Worm (Caenorhabditis elegans): ENCODE measurements around the gene vpat-1.

DNA sequence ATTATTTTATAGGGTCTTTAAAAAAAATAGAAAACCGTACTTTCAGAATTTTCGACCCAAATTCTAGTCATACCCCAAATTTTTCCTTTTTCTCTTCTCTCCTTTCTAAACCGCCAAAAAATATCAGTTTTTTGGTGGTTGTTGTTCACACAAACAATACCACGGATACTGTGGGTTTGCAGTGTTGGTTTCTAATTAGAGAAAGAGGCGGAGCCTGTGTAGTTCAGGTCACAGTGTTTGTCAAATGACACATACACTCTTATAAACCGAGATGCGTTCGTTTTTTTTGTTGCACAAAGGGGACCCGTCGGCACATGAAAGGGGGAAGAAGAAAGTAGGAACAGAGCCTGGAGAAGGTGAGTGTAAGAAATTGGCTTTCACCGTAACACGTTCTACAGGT, 26.1 kb upstream of the vpat-1 start, which contains the start of gene lim-6:
- TF ChIP-seq arid-1 (GFP tag; conservative IDR thresholded peaks at IDR 0.05), result no peak
- TF ChIP-seq unc-39 (tag; optimal IDR thresholded peaks at IDR 0.05), result no peak
- TF ChIP-seq saeg-2 (GFP tag; IDR thresholded peaks at IDR 0.05), result no peak
- no peak for TF ChIP-seq skn-1 (tag; optimal IDR thresholded peaks at IDR 0.05)
- no peak for TF ChIP-seq pqm-1 (tag; optimal IDR thresholded peaks at IDR 0.05)
- TF ChIP-seq attf-4 (tag; optimal IDR thresholded peaks at IDR 0.05), result no peak
- TF ChIP-seq nhr-41 (GFP tag; IDR thresholded peaks at IDR 0.05), result no peak
- TF ChIP-seq nhr-237 (tag; optimal IDR thresholded peaks at IDR 0.05), result no peak
- no peak for TF ChIP-seq unc-62 (GFP tag; optimal IDR thresholded peaks at IDR 0.05 in 1 of 2)
- TF ChIP-seq unc-62 (tag; optimal IDR thresholded peaks at IDR 0.05), result no peak
- no peak for TF ChIP-seq ceh-82 (tag; optimal IDR thresholded peaks at IDR 0.05)
- no peak for TF ChIP-seq snpc-4 (tag; optimal IDR thresholded peaks at IDR 0.05)
- no peak for TF ChIP-seq ama-1 (optimal IDR thresholded peaks at IDR 0.05)

All from whole organism, L4 larva.